Worm (Caenorhabditis elegans): Measurements from ENCODE around the gene lips-15.

The lips-15 gene

DNA sequence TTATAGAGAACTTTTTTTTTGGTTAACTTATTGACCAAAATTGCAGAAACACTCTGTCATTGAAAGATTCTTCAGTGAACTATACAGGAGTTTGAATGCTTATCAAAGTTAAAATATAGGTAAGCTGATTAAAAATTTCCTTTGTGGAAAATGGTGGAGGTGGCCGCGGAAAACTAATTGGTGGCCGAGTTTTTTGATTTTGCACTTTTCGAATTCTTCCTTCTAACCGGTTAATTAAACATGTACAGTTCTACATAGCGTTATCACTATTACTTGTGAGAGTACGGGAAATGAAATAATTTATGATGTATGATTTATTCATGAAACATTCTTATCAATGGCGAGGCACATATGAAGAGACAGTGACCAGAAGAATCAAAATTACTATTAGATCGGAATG lies 26.4 kb upstream of the lips-15 start, which contains the start of gene clec-8:
clec-8 (minus strand) TSS at position 308 of the 400 bp plus-strand sequence.
- TF ChIP-seq mbf-1 (tag; optimal IDR thresholded peaks at IDR 0.05) (no peak), elt-1 (tag; optimal IDR thresholded peaks at IDR 0.05) (no peak), fos-1 (tag; optimal IDR thresholded peaks at IDR 0.05) (peak; percentile 58)

- TF ChIP-seq nhr-11 (tag; optimal IDR thresholded peaks at IDR 0.05) (no peak), nhr-25 (tag; optimal IDR thresholded peaks at IDR 0.05) (no peak), zag-1 (tag; optimal IDR thresholded peaks at IDR 0.05) (no peak), fos-1 (tag; optimal IDR thresholded peaks at IDR 0.05) (peak; percentile 69), unc-39 (tag; optimal IDR thresholded peaks at IDR 0.05) (no peak)
Observed at ce11 chrII:12580952-12581351, 23.2 kb upstream of the lips-15 start, which contains the start of gene clec-4. Gene clec-4 (minus strand): TSS chrII:12581113.

DNA sequence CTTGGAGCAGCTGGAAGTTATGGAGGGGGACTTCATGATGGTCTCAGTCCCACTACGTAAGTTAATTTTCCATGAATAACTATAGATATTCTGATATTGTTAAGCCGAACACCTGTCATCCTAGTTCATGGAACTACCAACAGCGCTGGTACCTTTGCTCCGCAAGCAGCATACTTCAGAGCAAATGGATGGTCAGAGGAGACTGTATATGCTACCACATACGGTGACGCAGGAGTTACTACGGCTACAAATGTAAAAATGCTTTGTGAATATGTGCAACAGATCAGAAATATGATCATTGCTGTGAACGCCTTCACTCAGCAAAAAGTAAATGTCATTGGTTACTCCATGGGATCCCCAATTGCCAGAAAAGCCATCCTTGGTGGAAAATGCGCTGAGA lies 1.9 kb downstream of the lips-15 start:
- TF ChIP-seq nhr-11 (tag; optimal IDR thresholded peaks at IDR 0.05): no peak
- no peak for TF ChIP-seq ceh-82 (tag; optimal IDR thresholded peaks at IDR 0.05)
- TF ChIP-seq mdl-1 (tag; optimal IDR thresholded peaks at IDR 0.05): no peak
- no peak for TF ChIP-seq sem-4 (tag; optimal IDR thresholded peaks at IDR 0.05)
- no peak for TF ChIP-seq ceh-16 (tag; optimal IDR thresholded peaks at IDR 0.05)
- TF ChIP-seq nhr-12 (tag; optimal IDR thresholded peaks at IDR 0.05): no peak
- no peak for TF ChIP-seq lin-39 (tag; optimal IDR thresholded peaks at IDR 0.05)
- TF ChIP-seq snpc-4 (tag; optimal IDR thresholded peaks at IDR 0.05): no peak
- TF ChIP-seq nhr-25 (tag; optimal IDR thresholded peaks at IDR 0.05): no peak
- TF ChIP-seq ztf-11 (tag; optimal IDR thresholded peaks at IDR 0.05): no peak
- TF ChIP-seq lin-13 (GFP tag; optimal IDR thresholded peaks at IDR 0.05): no peak
- no peak for TF ChIP-seq C34F6.9 (tag; optimal IDR thresholded peaks at IDR 0.05)
- no peak for TF ChIP-seq ama-1 (optimal IDR thresholded peaks at IDR 0.05)
- no peak for TF ChIP-seq blmp-1 (tag; optimal IDR thresholded peaks at IDR 0.05; ENCODE audit: insufficient read depth)
- no peak for TF ChIP-seq nhr-237 (tag; optimal IDR thresholded peaks at IDR 0.05)
- no peak for TF ChIP-seq unc-39 (tag; optimal IDR thresholded peaks at IDR 0.05)
- no peak for TF ChIP-seq unc-55 (GFP tag; optimal IDR thresholded peaks at IDR 0.05)
- no peak for TF ChIP-seq mbf-1 (tag; optimal IDR thresholded peaks at IDR 0.05)
- TF ChIP-seq peb-1 (tag; optimal IDR thresholded peaks at IDR 0.05): no peak
- TF ChIP-seq lsy-2 (tag; optimal IDR thresholded peaks at IDR 0.05): no peak

DNA sequence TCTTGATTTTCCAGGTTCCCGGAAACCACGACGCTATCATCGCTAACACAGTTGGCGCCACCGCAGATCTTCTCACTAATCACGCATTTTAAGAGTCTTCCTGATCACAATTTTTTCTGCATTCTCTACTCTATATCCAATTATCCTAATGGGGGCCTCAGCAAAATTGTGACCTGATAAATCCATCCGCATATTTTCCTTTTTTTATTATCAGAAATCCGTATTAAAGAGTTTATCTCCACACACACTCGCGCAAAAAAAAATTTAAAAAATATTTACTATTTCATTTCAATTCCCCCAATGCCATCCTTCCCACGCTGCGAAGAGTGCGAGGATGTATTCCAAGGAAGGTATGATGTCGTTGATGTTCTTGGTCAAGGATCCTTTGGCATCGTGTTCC lies 2.7 kb downstream of the lips-15 start, which contains the start of gene Y38E10A.8:
Y38E10A.8 (plus strand) TSS at position 301 of the 400 bp plus-strand sequence.
- no peak for TF ChIP-seq R02D3.7 (tag; optimal IDR thresholded peaks at IDR 0.05)
- TF ChIP-seq ztf-11 (tag; optimal IDR thresholded peaks at IDR 0.05): no peak
- no peak for TF ChIP-seq elt-1 (tag; optimal IDR thresholded peaks at IDR 0.05)
- TF ChIP-seq sma-9 (GFP tag; optimal IDR thresholded peaks at IDR 0.05): no peak
- TF ChIP-seq sma-9 (tag; optimal IDR thresholded peaks at IDR 0.05): no peak
- no peak for TF ChIP-seq mbf-1 (tag; optimal IDR thresholded peaks at IDR 0.05)
- no peak for TF ChIP-seq elt-3 (tag; optimal IDR thresholded peaks at IDR 0.05)
- no peak for TF ChIP-seq nhr-12 (tag; optimal IDR thresholded peaks at IDR 0.05)
- no peak for TF ChIP-seq unc-39 (tag; optimal IDR thresholded peaks at IDR 0.05)
- TF ChIP-seq ZK546.5 (tag; optimal IDR thresholded peaks at IDR 0.05): no peak
- no peak for TF ChIP-seq blmp-1 (tag; optimal IDR thresholded peaks at IDR 0.05; ENCODE audit: insufficient read depth)
- no peak for TF ChIP-seq lsy-2 (tag; optimal IDR thresholded peaks at IDR 0.05)
- no peak for TF ChIP-seq nhr-77 (tag; optimal IDR thresholded peaks at IDR 0.05)
- TF ChIP-seq Y55F3AM.14 (GFP tag; optimal IDR thresholded peaks at IDR 0.05): no peak
- TF ChIP-seq mab-5 (tag; optimal IDR thresholded peaks at IDR 0.05): no peak
- no peak for TF ChIP-seq nhr-11 (tag; optimal IDR thresholded peaks at IDR 0.05)
- no peak for TF ChIP-seq gmeb-1 (tag; optimal IDR thresholded peaks at IDR 0.05)
- TF ChIP-seq ztf-1 (GFP tag; conservative IDR thresholded peaks at IDR 0.05): no peak
- TF ChIP-seq lin-39 (tag; optimal IDR thresholded peaks at IDR 0.05): no peak

DNA sequence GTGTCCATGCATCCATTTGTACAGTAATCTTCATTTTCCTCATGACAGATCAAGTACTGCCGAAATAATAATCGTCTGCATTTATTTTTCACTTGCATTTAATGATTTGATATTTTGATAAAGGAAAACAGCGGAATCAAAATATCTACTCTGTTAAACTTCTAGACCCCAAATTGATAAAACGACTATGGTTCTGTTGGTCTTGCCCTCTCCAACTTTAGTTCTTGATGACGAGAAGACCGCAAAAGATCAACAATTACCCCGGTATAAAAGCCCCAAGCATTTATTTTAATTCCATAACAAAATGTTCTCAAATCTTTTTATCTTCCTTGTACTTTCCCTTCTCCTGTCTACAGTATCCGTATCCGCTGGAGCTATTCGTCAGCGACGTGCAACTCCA lies 4.5 kb downstream of the lips-15 start, which contains the start of gene Y38E10A.9:
Y38E10A.9 (plus strand) TSS at position 301 of the 400 bp plus-strand sequence.
- no peak for TF ChIP-seq R02D3.7 (tag; optimal IDR thresholded peaks at IDR 0.05)
- no peak for TF ChIP-seq gmeb-1 (tag; optimal IDR thresholded peaks at IDR 0.05)
- no peak for TF ChIP-seq elt-3 (tag; optimal IDR thresholded peaks at IDR 0.05)
- TF ChIP-seq nhr-12 (tag; optimal IDR thresholded peaks at IDR 0.05): no peak
- no peak for TF ChIP-seq fos-1 (tag; optimal IDR thresholded peaks at IDR 0.05)
- no peak for TF ChIP-seq nhr-129 (tag; optimal IDR thresholded peaks at IDR 0.05)
- TF ChIP-seq unc-62 (GFP tag; optimal IDR thresholded peaks at IDR 0.05): no peak
- no peak for TF ChIP-seq C34F6.9 (tag; optimal IDR thresholded peaks at IDR 0.05)
- no peak for TF ChIP-seq egl-27 (tag; optimal IDR thresholded peaks at IDR 0.05)
- TF ChIP-seq aly-2 (tag; optimal IDR thresholded peaks at IDR 0.05): no peak
- no peak for TF ChIP-seq elt-1 (tag; optimal IDR thresholded peaks at IDR 0.05)
- no peak for TF ChIP-seq ZK546.5 (tag; optimal IDR thresholded peaks at IDR 0.05)
- no peak for TF ChIP-seq nhr-25 (tag; optimal IDR thresholded peaks at IDR 0.05)
- no peak for TF ChIP-seq skn-1 (tag; optimal IDR thresholded peaks at IDR 0.05)
- no peak for TF ChIP-seq mab-5 (tag; optimal IDR thresholded peaks at IDR 0.05)
